Fruit fly (Drosophila melanogaster) whole organism, embryonic: ENCODE data around the gene Prx5.

Source experiments
- ATbp ChIP-seq: fragments of 200-800 bp; sonication (Bioruptor generic); optimal IDR thresholded peaks from 2 replicates; lab custom pipeline; 2017; ENCODE audit warnings: missing biosample characterization, mild to moderate bottlenecking, missing genetic modification characterization, missing genetic modification reagents
- Adf1 ChIP-seq: fragments of 200-800 bp; sonication (Bioruptor generic); IDR thresholded peaks from 2 replicates; pipeline ENCODE4 v1.3.6; 2022; ENCODE audit warnings: missing biosample characterization, missing genetic modification characterization
- C15 ChIP-seq: fragments of 200-800 bp; sonication (Bioruptor generic); IDR thresholded peaks from 3 replicates; pipeline ENCODE4 v1.3.6; 2022; ENCODE audit warnings: missing biosample characterization, missing genetic modification characterization
- CG1233 ChIP-seq: fragments of 200-800 bp; sonication (Bioruptor generic); optimal IDR thresholded peaks from 4 replicates; lab custom pipeline; 2018; ENCODE audit warnings: missing biosample characterization, mild to moderate bottlenecking, missing genetic modification characterization
- CG14050 ChIP-seq: fragments of 200-800 bp; sonication (Bioruptor generic); IDR thresholded peaks from 3 replicates; pipeline ENCODE4 v1.3.6; 2022; ENCODE audit warnings: missing biosample characterization, missing genetic modification characterization
- CG16863 ChIP-seq: fragments of 200-800 bp; sonication (Bioruptor generic); optimal IDR thresholded peaks from 3 replicates; lab custom pipeline; 2016; ENCODE audit warnings: missing biosample characterization, missing genetic modification characterization
- CG17612 ChIP-seq: fragments of 200-800 bp; sonication (Bioruptor generic); IDR thresholded peaks from 2 replicates; pipeline ENCODE4 v1.3.6; 2022; ENCODE audit warnings: missing biosample characterization, missing genetic modification characterization
- CG18599 ChIP-seq: fragments of 200-800 bp; sonication (Bioruptor generic); optimal IDR thresholded peaks from 3 replicates; lab custom pipeline; 2017; ENCODE audit warnings: missing biosample characterization, missing genetic modification characterization, mild to moderate bottlenecking, moderate library complexity, missing genetic modification reagents
- CG18764 ChIP-seq: fragments of 200-800 bp; sonication (Bioruptor generic); optimal IDR thresholded peaks from 3 replicates; lab custom pipeline; 2016; ENCODE audit warnings: missing biosample characterization, missing genetic modification characterization
- CG2129 ChIP-seq: fragments of 200-800 bp; sonication (Bioruptor generic); IDR thresholded peaks from 2 replicates; pipeline ENCODE4 v1.3.6; 2022; ENCODE audit warnings: missing biosample characterization, missing genetic modification characterization; ENCODE audit not compliant: partially characterized antibody
- CG30020 ChIP-seq: fragments of 200-800 bp; optimal IDR thresholded peaks from 2 replicates; lab custom pipeline; 2019; ENCODE audit warnings: missing biosample characterization, mild to moderate bottlenecking, missing genetic modification characterization, moderate library complexity
- CG4328 ChIP-seq: fragments of 200-800 bp; sonication (Bioruptor generic); optimal IDR thresholded peaks from 3 replicates; lab custom pipeline; 2017; ENCODE audit warnings: missing biosample characterization, missing genetic modification reagents, missing genetic modification characterization
- CG4360 ChIP-seq: fragments of 200-800 bp; sonication (Bioruptor generic); IDR thresholded peaks from 2 replicates; pipeline ENCODE4 v1.3.6; 2022; ENCODE audit warnings: missing biosample characterization, missing genetic modification characterization
- CG43689 ChIP-seq: fragments of 200-800 bp; sonication (Bioruptor generic); IDR thresholded peaks from 2 replicates; pipeline ENCODE4 v1.3.6; 2022; ENCODE audit warnings: missing biosample characterization, missing genetic modification characterization
- CG4854 ChIP-seq: fragments of 200-800 bp; sonication (Bioruptor generic); optimal IDR thresholded peaks from 2 replicates; lab custom pipeline; 2016; ENCODE audit warnings: missing biosample characterization, missing genetic modification characterization, inconsistent platforms
- CG5953 ChIP-seq: fragments of 200-800 bp; sonication (Bioruptor generic); IDR thresholded peaks from 2 replicates; pipeline ENCODE4 v1.3.6; 2022; ENCODE audit warnings: missing biosample characterization, missing genetic modification characterization
- CG6813 ChIP-seq: fragments of 200-800 bp; sonication (Bioruptor generic); optimal IDR thresholded peaks from 2 replicates; lab custom pipeline; 2017; ENCODE audit warnings: missing biosample characterization, missing genetic modification characterization, mild to moderate bottlenecking, moderate library complexity, missing genetic modification reagents
- CG7745 ChIP-seq: fragments of 200-800 bp; sonication (Bioruptor generic); optimal IDR thresholded peaks from 2 replicates; lab custom pipeline; 2018; ENCODE audit warnings: missing biosample characterization, mild to moderate bottlenecking, missing genetic modification characterization, moderate library complexity
- CG8944 ChIP-seq: fragments of 200-800 bp; sonication (Bioruptor generic); optimal IDR thresholded peaks from 3 replicates; lab custom pipeline; 2016; ENCODE audit warnings: missing biosample characterization, missing genetic modification characterization
- CG9932 ChIP-seq: fragments of 200-800 bp; sonication (Bioruptor generic); IDR thresholded peaks from 2 replicates; pipeline ENCODE4 v1.3.6; 2022; ENCODE audit warnings: missing biosample characterization, missing genetic modification characterization
- HLH4C ChIP-seq: fragments of 200-800 bp; sonication (Bioruptor generic); IDR thresholded peaks from 3 replicates; pipeline ENCODE4 v1.3.6; 2022; ENCODE audit warnings: missing biosample characterization, missing genetic modification characterization; ENCODE audit not compliant: partially characterized antibody
- Jarid2 ChIP-seq: fragments of 200-800 bp; sonication (Bioruptor generic); optimal IDR thresholded peaks from 3 replicates; lab custom pipeline; 2017; ENCODE audit warnings: mild to moderate bottlenecking, missing biosample characterization, missing genetic modification reagents, missing genetic modification characterization
- MESR4 ChIP-seq: fragments of 200-800 bp; sonication (Bioruptor generic); optimal IDR thresholded peaks from 2 replicates; lab custom pipeline; 2018; ENCODE audit warnings: missing biosample characterization, mild to moderate bottlenecking, missing genetic modification characterization, moderate library complexity
- Mrtf ChIP-seq: fragments of 200-800 bp; sonication (Bioruptor generic); IDR thresholded peaks from 3 replicates; pipeline ENCODE4 v1.3.6; 2022; ENCODE audit warnings: missing biosample characterization, missing genetic modification characterization
- NfI ChIP-seq: fragments of 200-800 bp; sonication (Bioruptor generic); optimal IDR thresholded peaks from 3 replicates; lab custom pipeline; 2018; ENCODE audit warnings: missing biosample characterization, mild to moderate bottlenecking, missing genetic modification characterization, moderate library complexity
- YL-1 ChIP-seq: fragments of 200-800 bp; sonication (Bioruptor generic); optimal IDR thresholded peaks from 3 replicates; lab custom pipeline; 2017; ENCODE audit warnings: missing biosample characterization, mild to moderate bottlenecking, missing genetic modification characterization
- ab ChIP-seq: fragments of 200-800 bp; sonication (Bioruptor generic); optimal IDR thresholded peaks from 2 replicates; lab custom pipeline; 2016; ENCODE audit warnings: missing biosample characterization, missing genetic modification characterization
- aop ChIP-seq: fragments of 200-800 bp; sonication (Bioruptor generic); IDR thresholded peaks from 2 replicates; pipeline ENCODE4 v1.3.6; 2022; ENCODE audit warnings: missing biosample characterization, missing genetic modification characterization
- bbx ChIP-seq: fragments of 200-800 bp; sonication (Bioruptor generic); IDR thresholded peaks from 2 replicates; pipeline ENCODE4 v1.3.6; 2022; ENCODE audit warnings: missing biosample characterization, missing genetic modification characterization; ENCODE audit not compliant: partially characterized antibody
- crol ChIP-seq: fragments of 200-800 bp; sonication (Bioruptor generic); IDR thresholded peaks from 2 replicates; pipeline ENCODE4 v1.3.6; 2022; ENCODE audit warnings: missing biosample characterization, missing genetic modification characterization
- cwo ChIP-seq: fragments of 200-800 bp; sonication (Bioruptor generic); optimal IDR thresholded peaks from 3 replicates; lab custom pipeline; 2017; ENCODE audit warnings: missing biosample characterization, missing genetic modification characterization, mild to moderate bottlenecking, moderate library complexity, missing genetic modification reagents
- fu2 ChIP-seq: fragments of 200-800 bp; sonication (Bioruptor generic); optimal IDR thresholded peaks from 2 replicates; lab custom pipeline; 2016; ENCODE audit warnings: missing biosample characterization, missing genetic modification characterization
- gcm ChIP-seq: fragments of 200-800 bp; sonication (Bioruptor generic); optimal IDR thresholded peaks from 2 replicates; lab custom pipeline; 2019; ENCODE audit warnings: missing biosample characterization, mild to moderate bottlenecking, missing genetic modification characterization, moderate library complexity
- grau ChIP-seq: fragments of 200-800 bp; optimal IDR thresholded peaks from 3 replicates; lab custom pipeline; 2019; ENCODE audit warnings: missing biosample characterization, mild to moderate bottlenecking, missing genetic modification characterization, moderate library complexity
- gt ChIP-seq: fragments of 200-800 bp; sonication (Bioruptor generic); IDR thresholded peaks from 2 replicates; pipeline ENCODE4 v1.3.6; 2022; ENCODE audit warnings: missing biosample characterization, missing genetic modification characterization
- hb ChIP-seq: fragments of 200-800 bp; sonication (Bioruptor generic); IDR thresholded peaks from 3 replicates; pipeline ENCODE4 v1.3.6; 2022; ENCODE audit warnings: missing biosample characterization, missing genetic modification characterization; ENCODE audit not compliant: partially characterized antibody
- hbn ChIP-seq: fragments of 200-800 bp; sonication (Bioruptor generic); IDR thresholded peaks from 2 replicates; pipeline ENCODE4 v1.3.6; 2022; ENCODE audit warnings: missing biosample characterization, missing genetic modification characterization; ENCODE audit not compliant: partially characterized antibody
- jumu ChIP-seq: fragments of 200-800 bp; sonication (Bioruptor generic); optimal IDR thresholded peaks from 3 replicates; lab custom pipeline; 2016; ENCODE audit warnings: missing biosample characterization, missing genetic modification characterization
- lmd ChIP-seq: fragments of 200-800 bp; sonication (Bioruptor generic); IDR thresholded peaks from 2 replicates; pipeline ENCODE4 v1.3.6; 2022; ENCODE audit warnings: missing biosample characterization, missing genetic modification characterization
- lov ChIP-seq, 2 experiments: fragments of 200-800 bp in 1 of 2; fragments of >200 bp in 1 of 2; sonication (Bioruptor generic) in 1 of 2; IDR thresholded peaks in 1 of 2; optimal IDR thresholded peaks in 1 of 2; 2 replicates in 1 of 2; 3 replicates in 1 of 2; pipeline versions ENCODE4 v1.3.6 to Lab custom; 2017 to 2022; ENCODE audit warnings: missing biosample characterization in 1 of 2, missing genetic modification characterization in 1 of 2
- mam ChIP-seq: fragments of 200-800 bp; sonication (Bioruptor generic); optimal IDR thresholded peaks from 3 replicates; lab custom pipeline; 2016; ENCODE audit warnings: missing biosample characterization, missing genetic modification characterization
- pfk ChIP-seq: fragments of 200-800 bp; sonication (Bioruptor generic); optimal IDR thresholded peaks from 2 replicates; lab custom pipeline; 2018; ENCODE audit warnings: missing biosample characterization, mild to moderate bottlenecking, missing genetic modification characterization, moderate library complexity
- phol ChIP-seq: fragments of 200-800 bp; sonication (Bioruptor generic); optimal IDR thresholded peaks from 3 replicates; lab custom pipeline; 2018; ENCODE audit warnings: missing biosample characterization, mild to moderate bottlenecking, missing genetic modification characterization, moderate library complexity
- psq ChIP-seq: fragments of 200-800 bp; sonication (Bioruptor generic); optimal IDR thresholded peaks from 2 replicates; lab custom pipeline; 2017; ENCODE audit warnings: missing biosample characterization, missing genetic modification characterization
- sens-2 ChIP-seq: fragments of 200-800 bp; sonication (Bioruptor generic); IDR thresholded peaks from 2 replicates; pipeline ENCODE4 v1.3.6; 2022; ENCODE audit warnings: missing biosample characterization, missing genetic modification characterization
- sug ChIP-seq: fragments of 200-800 bp; optimal IDR thresholded peaks from 2 replicates; lab custom pipeline; 2019; ENCODE audit warnings: missing biosample characterization, mild to moderate bottlenecking, missing genetic modification characterization, moderate library complexity
- tgo ChIP-seq: fragments of 200-800 bp; sonication (Bioruptor generic); IDR thresholded peaks from 3 replicates; pipeline ENCODE4 v1.3.6; 2022; ENCODE audit warnings: missing biosample characterization, missing genetic modification characterization
- tup ChIP-seq: fragments of 200-800 bp; sonication (Bioruptor generic); optimal IDR thresholded peaks from 2 replicates; lab custom pipeline; 2016; ENCODE audit warnings: missing biosample characterization, mild to moderate bottlenecking, missing genetic modification characterization, moderate library complexity
- vfl ChIP-seq: fragments of 200-800 bp; sonication (Bioruptor generic); optimal IDR thresholded peaks from 2 replicates; lab custom pipeline; 2016; ENCODE audit warnings: missing biosample characterization, missing genetic modification characterization
- zen2 ChIP-seq: fragments of 200-800 bp; sonication (Bioruptor generic); IDR thresholded peaks from 3 replicates; pipeline ENCODE4 v1.3.6; 2022; ENCODE audit warnings: missing biosample characterization, missing genetic modification characterization; ENCODE audit not compliant: partially characterized antibody

Gene Prx5

dm6 chr3R:18185385-18185784, 18.3 kb upstream of the Prx5 start, which contains the start of the genes Arp5 and CG7208 (continued):
- peak; percentile 71 for TF ChIP-seq NfI (GFP tag; lab: Kevin White, UChicago)
- peak; percentile 2 for TF ChIP-seq tup (GFP tag; lab: Kevin White, UChicago)
- TF ChIP-seq vfl (GFP tag; lab: Kevin White, UChicago) = peak; percentile 54
- TF ChIP-seq ab (GFP tag; lab: Kevin White, UChicago) = no peak
- peak; percentile 42 for TF ChIP-seq cwo (GFP tag; lab: Kevin White, UChicago)
- no peak for TF ChIP-seq crol (GFP tag; lab: Robert Waterston, UW)
- peak; percentile 49 for TF ChIP-seq jumu
- no peak for TF ChIP-seq CG5953
- no peak for TF ChIP-seq HLH4C (GFP tag; lab: Robert Waterston, UW)
- no peak for TF ChIP-seq C15 (GFP tag; lab: Robert Waterston, UW)
- TF ChIP-seq sens-2 (GFP tag; lab: Robert Waterston, UW) = no peak
- peak; percentile 66 for TF ChIP-seq tgo (GFP tag; lab: Robert Waterston, UW)
- no peak for TF ChIP-seq zen2
- no peak for TF ChIP-seq CG6813
- TF ChIP-seq Adf1 (GFP tag; lab: Robert Waterston, UW) = peak; percentile 39
- TF ChIP-seq CG9932 (GFP tag; lab: Robert Waterston, UW) = peak; percentile 88
- TF ChIP-seq CG4854 = peak; percentile 58
- peak; percentile 81 for TF ChIP-seq phol
- peak; percentile 32 for TF ChIP-seq ATbp
- peak; percentile 37 for TF ChIP-seq MESR4
- TF ChIP-seq mam (GFP tag; lab: Kevin White, UChicago) = peak; percentile 70
- TF ChIP-seq hb (GFP tag; lab: Robert Waterston, UW) = no peak
- TF ChIP-seq CG2129 (GFP tag; lab: Robert Waterston, UW) = no peak
- peak; percentile 76 for TF ChIP-seq sug
- no peak for TF ChIP-seq Mrtf (GFP tag; lab: Robert Waterston, UW)
- TF ChIP-seq CG8944 (GFP tag; lab: Kevin White, UChicago) = peak; percentile 13
- TF ChIP-seq CG18599 (GFP tag; lab: Kevin White, UChicago) = peak; percentile 82
- peak; percentile 61; the same call in 1 of the 2 replicates for TF ChIP-seq lmd (GFP tag; lab: Robert Waterston, UW)
- peak; percentile 62 for TF ChIP-seq fu2 (GFP tag; lab: Kevin White, UChicago)
- TF ChIP-seq CG18764 = peak; percentile 52
- TF ChIP-seq grau (tag; lab: Kevin White, UChicago) = peak; percentile 79
- TF ChIP-seq Jarid2 = no peak
- TF ChIP-seq gt (GFP tag; lab: Robert Waterston, UW) = no peak
- TF ChIP-seq CG14050 = 0 out of 3 replicates have a peak, but pooled peaks have one; percentile 13
- TF ChIP-seq CG17612 (GFP tag; lab: Robert Waterston, UW) = no peak
- no peak for TF ChIP-seq CG43689 (GFP tag; lab: Robert Waterston, UW)
- TF ChIP-seq gcm (GFP tag; lab: Kevin White, UChicago) = no peak
- no peak for TF ChIP-seq hbn
- no peak for TF ChIP-seq CG4360 (GFP tag; lab: Robert Waterston, UW)
- peak; percentile 91 for TF ChIP-seq psq (GFP tag; lab: Kevin White, UChicago)
- TF ChIP-seq lov (optimal IDR thresholded peaks at IDR 0.05; lab: Kevin White, UChicago) = no peak
- no peak for TF ChIP-seq lov (GFP tag; IDR thresholded peaks at IDR 0.05; lab: Robert Waterston, UW)
- no peak for TF ChIP-seq CG7745 (tag; lab: Kevin White, UChicago)
- TF ChIP-seq aop (GFP tag; lab: Robert Waterston, UW) = no peak
- TF ChIP-seq bbx (GFP tag; lab: Robert Waterston, UW) = 0 out of 2 replicates have a peak, but pooled peaks have one; percentile 12
- peak; percentile 49 for TF ChIP-seq CG4328 (GFP tag; lab: Kevin White, UChicago)
- peak; percentile 30 for TF ChIP-seq CG16863
- TF ChIP-seq pfk (GFP tag; lab: Kevin White, UChicago) = no peak
- TF ChIP-seq CG30020 (tag; lab: Kevin White, UChicago) = no peak
- TF ChIP-seq CG1233 (GFP tag; lab: Kevin White, UChicago) = peak; percentile 64
- TF ChIP-seq YL-1 (GFP tag; lab: Kevin White, UChicago) = peak; percentile 53
